Worm (Caenorhabditis elegans): ENCODE data around the gene mtre-1.

The mtre-1 gene

ce11 chrII:8016761-8017160, 33.6 kb downstream of the mtre-1 start (continued):
- peak; percentile 6; the same call in 1 of the 2 replicates for TF ChIP-seq madf-9 (GFP tag; conservative IDR thresholded peaks at IDR 0.05)
- peak; percentile 86 to 96 for TF ChIP-seq mdl-1 (tag; optimal IDR thresholded peaks at IDR 0.05)
- TF ChIP-seq nhr-102 (tag; optimal IDR thresholded peaks at IDR 0.05): peak; percentile 36
- TF ChIP-seq mep-1 (tag; optimal IDR thresholded peaks at IDR 0.05): peak; percentile 74
- peak; percentile 81 for TF ChIP-seq nhr-77 (tag; optimal IDR thresholded peaks at IDR 0.05)
- TF ChIP-seq daf-8 (GFP tag; IDR thresholded peaks at IDR 0.05): no peak
- 0 out of 2 replicates have a peak, but pooled peaks have one; percentile 18 for TF ChIP-seq zfp-3 (GFP tag; conservative IDR thresholded peaks at IDR 0.05)
- peak; percentile 23 for TF ChIP-seq nhr-11 (tag; optimal IDR thresholded peaks at IDR 0.05)
- no peak for TF ChIP-seq mxl-2 (GFP tag; conservative IDR thresholded peaks at IDR 0.05)
- TF ChIP-seq lin-1 (GFP tag; IDR thresholded peaks at IDR 0.05): peak; percentile 60; the same call in 1 of the 2 replicates
- no peak for TF ChIP-seq nhr-111 (GFP tag; optimal IDR thresholded peaks at IDR 0.05)
- TF ChIP-seq ceh-28 (tag; optimal IDR thresholded peaks at IDR 0.05): no peak
- TF ChIP-seq spr-1 (tag; optimal IDR thresholded peaks at IDR 0.05): no peak
- TF ChIP-seq nhr-76 (tag; optimal IDR thresholded peaks at IDR 0.05): peak; percentile 32
- TF ChIP-seq nhr-42 (GFP tag; IDR thresholded peaks at IDR 0.05): no peak
- TF ChIP-seq ceh-32 (tag; optimal IDR thresholded peaks at IDR 0.05; ENCODE audit: poor library complexity): no peak
- peak; percentile 31 for TF ChIP-seq hmg-1.1 (GFP tag; IDR thresholded peaks at IDR 0.05)
- TF ChIP-seq F44E2.7 (GFP tag; IDR thresholded peaks at IDR 0.05): no peak
- TF ChIP-seq hlh-11 (tag; optimal IDR thresholded peaks at IDR 0.05): peak; percentile 97
- TF ChIP-seq D1046.2 (GFP tag; IDR thresholded peaks at IDR 0.05): peak; percentile 62; the same call in 1 of the 2 replicates
- TF ChIP-seq php-3 (GFP tag; IDR thresholded peaks at IDR 0.05): 0 out of 2 replicates have a peak, but pooled peaks have one; percentile 54
- peak; percentile 70 for TF ChIP-seq fos-1 (tag; optimal IDR thresholded peaks at IDR 0.05)
- TF ChIP-seq ztf-11 (tag; optimal IDR thresholded peaks at IDR 0.05): no peak
- TF ChIP-seq ZK546.5 (tag; optimal IDR thresholded peaks at IDR 0.05): no peak
- no peak for TF ChIP-seq nhr-237 (tag; optimal IDR thresholded peaks at IDR 0.05)
- no peak for TF ChIP-seq lin-29 (GFP tag; IDR thresholded peaks at IDR 0.05)
- peak; percentile 95 for TF ChIP-seq hlh-30 (tag; optimal IDR thresholded peaks at IDR 0.05; ENCODE audit: insufficient read depth)
- TF ChIP-seq nhr-6 (tag; optimal IDR thresholded peaks at IDR 0.05): peak; percentile 40
- TF ChIP-seq T20F7.1 (GFP tag; optimal IDR thresholded peaks at IDR 0.05): peak; percentile 78
- peak; percentile 95 for TF ChIP-seq dve-1 (tag; optimal IDR thresholded peaks at IDR 0.05; ENCODE audit: insufficient read depth)
- no peak for TF ChIP-seq F49E8.2 (tag; optimal IDR thresholded peaks at IDR 0.05; ENCODE audit: borderline replicate concordance)
- no peak for TF ChIP-seq gei-8 (GFP tag; optimal IDR thresholded peaks at IDR 0.05)
- no peak for TF ChIP-seq zip-2 (tag; optimal IDR thresholded peaks at IDR 0.05)
- peak; percentile 78 for TF ChIP-seq mxl-3 (GFP tag; optimal IDR thresholded peaks at IDR 0.05)
- no peak for TF ChIP-seq ces-1 (GFP tag; optimal IDR thresholded peaks at IDR 0.05)
- TF ChIP-seq F10B5.3 (tag; optimal IDR thresholded peaks at IDR 0.05): no peak
- peak in 1 of 2 experiments; percentile 99 for TF ChIP-seq unc-62 (GFP tag; optimal IDR thresholded peaks at IDR 0.05 in 1 of 2)
- TF ChIP-seq unc-62 (tag; optimal IDR thresholded peaks at IDR 0.05): no peak
- no peak for TF ChIP-seq F37D6.2 (tag; optimal IDR thresholded peaks at IDR 0.05)
- peak; percentile 58 for TF ChIP-seq cey-2 (tag; optimal IDR thresholded peaks at IDR 0.05; ENCODE audit: borderline replicate concordance, insufficient read depth)
- no peak for TF ChIP-seq aly-2 (tag; optimal IDR thresholded peaks at IDR 0.05)
- no peak for TF ChIP-seq vab-7 (GFP tag; IDR thresholded peaks at IDR 0.05)
- peak; percentile 73; the same call in 1 of the 2 replicates for TF ChIP-seq mdt-29 (GFP tag; IDR thresholded peaks at IDR 0.05)
- peak; percentile 48 for TF ChIP-seq jun-1 (tag; optimal IDR thresholded peaks at IDR 0.05)
- peak; percentile 72 for TF ChIP-seq nhr-10 (tag; optimal IDR thresholded peaks at IDR 0.05)
- TF ChIP-seq unc-130 (GFP tag; optimal IDR thresholded peaks at IDR 0.05): no peak
- no peak for TF ChIP-seq R02D3.7 (tag; optimal IDR thresholded peaks at IDR 0.05)
- no peak for TF ChIP-seq zag-1 (tag; optimal IDR thresholded peaks at IDR 0.05)
- TF ChIP-seq zfp-2 (tag; optimal IDR thresholded peaks at IDR 0.05): no peak
- peak; percentile 50 for TF ChIP-seq lin-38 (GFP tag; IDR thresholded peaks at IDR 0.05)

All from whole organism, L4 larva.